Worm (Caenorhabditis elegans): ENCODE data around the gene algn-6.

DNA sequence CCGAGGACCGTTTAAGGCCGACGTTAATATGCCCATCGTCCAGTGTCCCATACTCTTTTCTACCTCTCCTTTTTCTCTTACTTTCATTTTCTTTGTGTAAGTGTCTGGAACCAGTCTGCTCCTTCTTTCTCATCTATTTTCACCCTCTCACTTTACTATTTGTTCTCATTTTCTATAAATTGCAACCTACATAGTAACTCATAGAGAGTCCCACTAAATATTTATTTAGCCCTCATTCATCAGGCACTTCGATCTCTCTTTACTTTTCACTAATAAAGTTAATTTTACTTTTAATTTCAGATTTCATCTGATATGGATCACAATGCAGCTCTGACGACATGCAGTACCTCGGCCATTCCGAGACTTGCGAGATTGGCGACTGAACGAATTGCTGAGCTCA, 22.2 kb upstream of the algn-6 start, which contains the start of gene zyg-11:
- TF ChIP-seq ceh-24 (tag; optimal IDR thresholded peaks at IDR 0.05) (no peak), pros-1 (tag; optimal IDR thresholded peaks at IDR 0.05) (no peak), sox-4 (tag; optimal IDR thresholded peaks at IDR 0.05) (no peak), nhr-232 (tag; optimal IDR thresholded peaks at IDR 0.05) (no peak)

Data from whole organism, late embryonic.